Fruit fly (Drosophila melanogaster): Measurements from ENCODE around the gene CG12268.

The CG12268 gene

DNA sequence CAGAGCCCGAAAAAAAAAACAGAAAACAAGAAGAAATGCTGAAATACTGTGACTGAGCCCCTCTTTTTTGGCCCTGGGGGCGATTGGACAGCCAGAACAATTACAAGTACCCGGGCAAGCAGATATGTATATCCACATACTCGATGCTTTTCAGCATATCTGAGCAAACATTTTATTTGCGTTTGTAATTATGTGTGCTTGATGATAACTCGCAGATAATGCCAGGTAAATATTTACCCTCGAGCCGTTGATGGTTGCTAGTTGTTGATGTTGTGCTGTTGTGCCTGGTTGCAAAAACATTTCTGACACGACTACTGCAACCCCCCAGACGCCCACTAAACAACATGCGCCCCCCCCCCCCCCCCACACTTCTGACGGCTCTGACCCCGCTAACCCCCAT is 28.9 kb downstream of the CG12268 start (continued):
- TF ChIP-seq Stat92E (GFP tag; optimal IDR thresholded peaks at IDR 0.05) (no peak), CG11723 (GFP tag; optimal IDR thresholded peaks at IDR 0.05) (peak; percentile 46), CG11398 (GFP tag; optimal IDR thresholded peaks at IDR 0.05) (no peak), CG10366 (GFP tag; IDR thresholded peaks at IDR 0.05) (no peak; the same call in 1 of the 2 replicates), Bgb (GFP tag; IDR thresholded peaks at IDR 0.05; ENCODE audit: partially characterized antibody) (no peak), cas (GFP tag; IDR thresholded peaks at IDR 0.05) (no peak), sr (GFP tag; IDR thresholded peaks at IDR 0.05) (peak; percentile 25; the same call in 1 of the 3 replicates), wdn (GFP tag; IDR thresholded peaks at IDR 0.05) (0 out of 2 replicates have a peak, but pooled peaks have one; percentile 26), CG18619 (GFP tag; optimal IDR thresholded peaks at IDR 0.05) (peak; percentile 54), CG7963 (GFP tag; IDR thresholded peaks at IDR 0.05; ENCODE audit: partially characterized antibody) (no peak), ems (GFP tag; optimal IDR thresholded peaks at IDR 0.05) (no peak), scrt (GFP tag; optimal IDR thresholded peaks at IDR 0.05) (peak; percentile 58), Vsx1 (GFP tag; optimal IDR thresholded peaks at IDR 0.05) (peak; percentile 63), Lpt (GFP tag; optimal IDR thresholded peaks at IDR 0.05) (no peak), CG12391 (tag; optimal IDR thresholded peaks at IDR 0.05) (no peak), CG11085 (GFP tag; IDR thresholded peaks at IDR 0.05) (no peak), Tbp (GFP tag; optimal IDR thresholded peaks at IDR 0.05) (no peak), kah (GFP tag; optimal IDR thresholded peaks at IDR 0.05) (peak; percentile 55), HHEX (GFP tag; optimal IDR thresholded peaks at IDR 0.05) (peak; percentile 78), CG12236 (GFP tag; optimal IDR thresholded peaks at IDR 0.05) (no peak), NFAT (GFP tag; IDR thresholded peaks at IDR 0.05) (no peak), Fer1 (GFP tag; optimal IDR thresholded peaks at IDR 0.05) (peak; percentile 85), gsb-n (tag; optimal IDR thresholded peaks at IDR 0.05) (no peak), CG18599 (GFP tag; optimal IDR thresholded peaks at IDR 0.05) (peak; percentile 74), CG5953 (GFP tag; IDR thresholded peaks at IDR 0.05) (no peak), HmgZ (tag; optimal IDR thresholded peaks at IDR 0.05) (peak; percentile 43), CG9437 (GFP tag; optimal IDR thresholded peaks at IDR 0.05) (no peak), Rx (GFP tag; IDR thresholded peaks at IDR 0.05) (0 out of 2 replicates have a peak, but pooled peaks have one; percentile 9), ATbp (GFP tag; optimal IDR thresholded peaks at IDR 0.05) (peak; percentile 85), ttk (GFP tag; IDR thresholded peaks at IDR 0.05) (no peak), CG18011 (GFP tag; optimal IDR thresholded peaks at IDR 0.05) (peak; percentile 8), Dref (GFP tag; IDR thresholded peaks at IDR 0.05) (no peak), CG15514 (GFP tag; optimal IDR thresholded peaks at IDR 0.05) (peak; percentile 66), Spps (tag; optimal IDR thresholded peaks at IDR 0.05) (no peak), CG15696 (tag; optimal IDR thresholded peaks at IDR 0.05) (peak; percentile 29), Mrtf (GFP tag; IDR thresholded peaks at IDR 0.05) (no peak), sug (tag; optimal IDR thresholded peaks at IDR 0.05) (peak; percentile 64), Dek (tag; optimal IDR thresholded peaks at IDR 0.05) (no peak), stwl (tag; optimal IDR thresholded peaks at IDR 0.05) (no peak), zen2 (GFP tag; IDR thresholded peaks at IDR 0.05; ENCODE audit: partially characterized antibody) (no peak), Ets65A (GFP tag) (no peak), grn (GFP tag; optimal IDR thresholded peaks at IDR 0.05) (peak; percentile 6), CG17912 (GFP tag; optimal IDR thresholded peaks at IDR 0.05) (peak; percentile 48), fd64A (GFP tag; optimal IDR thresholded peaks at IDR 0.05) (peak; percentile 68), CG7556 (GFP tag; optimal IDR thresholded peaks at IDR 0.05) (peak; percentile 29), Gsc (GFP tag; IDR thresholded peaks at IDR 0.05) (no peak), bigmax (GFP tag; optimal IDR thresholded peaks at IDR 0.05) (peak; percentile 37), gsb (GFP tag; IDR thresholded peaks at IDR 0.05) (0 out of 2 replicates have a peak, but pooled peaks have one; percentile 28), Optix (GFP tag; IDR thresholded peaks at IDR 0.05) (no peak), jing (GFP tag; optimal IDR thresholded peaks at IDR 0.05) (no peak), CG10321 (GFP tag; IDR thresholded peaks at IDR 0.05) (no peak)

All from whole organism, embryonic.